Fruit fly (Drosophila melanogaster) whole organism, embryonic: ENCODE results near the gene CG12608.

Experiments
- Aef1 ChIP-seq: fragments of 200-800 bp; sonication (Bioruptor generic); IDR thresholded peaks from 3 replicates; pipeline ENCODE4 v1.3.6; 2022; ENCODE audit warnings: missing biosample characterization, missing genetic modification characterization
- BEAF-32 ChIP-seq: fragments of 200-800 bp; sonication (Bioruptor generic); optimal IDR thresholded peaks from 3 replicates; lab custom pipeline; 2017; ENCODE audit warnings: missing biosample characterization, missing genetic modification characterization, mild to moderate bottlenecking, moderate library complexity, missing genetic modification reagents
- C15 ChIP-seq: fragments of 200-800 bp; sonication (Bioruptor generic); IDR thresholded peaks from 3 replicates; pipeline ENCODE4 v1.3.6; 2022; ENCODE audit warnings: missing biosample characterization, missing genetic modification characterization
- CG10209 ChIP-seq: fragments of 200-800 bp; sonication (Bioruptor generic); optimal IDR thresholded peaks from 3 replicates; lab custom pipeline; 2017; ENCODE audit warnings: missing biosample characterization, mild to moderate bottlenecking, missing genetic modification characterization, missing genetic modification reagents
- CG10366 ChIP-seq: fragments of 200-800 bp; sonication (Bioruptor generic); IDR thresholded peaks from 2 replicates; pipeline ENCODE4 v1.3.6; 2022; ENCODE audit warnings: missing biosample characterization, missing genetic modification characterization
- CG11504 ChIP-seq: fragments of 200-800 bp; sonication (Bioruptor generic); optimal IDR thresholded peaks from 3 replicates; lab custom pipeline; 2019; ENCODE audit warnings: missing biosample characterization, mild to moderate bottlenecking, missing genetic modification characterization, moderate library complexity
- CG12769 ChIP-seq: fragments of 200-800 bp; sonication (Bioruptor generic); optimal IDR thresholded peaks from 2 replicates; lab custom pipeline; 2019; ENCODE audit warnings: missing biosample characterization, mild to moderate bottlenecking, missing genetic modification characterization, moderate library complexity
- CG14050 ChIP-seq: fragments of 200-800 bp; sonication (Bioruptor generic); IDR thresholded peaks from 3 replicates; pipeline ENCODE4 v1.3.6; 2022; ENCODE audit warnings: missing biosample characterization, missing genetic modification characterization
- CG14965 ChIP-seq: fragments of 200-800 bp; sonication (Bioruptor generic); optimal IDR thresholded peaks from 2 replicates; lab custom pipeline; 2016; ENCODE audit warnings: missing biosample characterization, missing genetic modification characterization, borderline replicate concordance
- CG1602 ChIP-seq: fragments of 200-800 bp; sonication (Bioruptor generic); optimal IDR thresholded peaks from 3 replicates; lab custom pipeline; 2016; ENCODE audit warnings: missing biosample characterization, missing genetic modification characterization
- CG16779 ChIP-seq: fragments of 200-800 bp; sonication (Bioruptor generic); IDR thresholded peaks from 2 replicates; pipeline ENCODE4 v1.3.6; 2022; ENCODE audit warnings: missing biosample characterization, missing genetic modification characterization
- CG17385 ChIP-seq: fragments of 200-800 bp; sonication (Bioruptor generic); optimal IDR thresholded peaks from 3 replicates; lab custom pipeline; 2018; ENCODE audit warnings: missing biosample characterization, mild to moderate bottlenecking, missing genetic modification characterization
- CG2678 ChIP-seq: fragments of 200-800 bp; sonication (Bioruptor generic); optimal IDR thresholded peaks from 3 replicates; lab custom pipeline; 2019; ENCODE audit warnings: missing biosample characterization, mild to moderate bottlenecking, missing genetic modification characterization, moderate library complexity
- CG2875 ChIP-seq: fragments of 200-800 bp; sonication (Bioruptor generic); optimal IDR thresholded peaks from 2 replicates; lab custom pipeline; 2017; ENCODE audit warnings: missing biosample characterization, mild to moderate bottlenecking, missing genetic modification characterization, missing genetic modification reagents
- CG3163 ChIP-seq: fragments of 200-800 bp; sonication (Bioruptor generic); optimal IDR thresholded peaks from 3 replicates; lab custom pipeline; 2016; ENCODE audit warnings: missing biosample characterization, missing genetic modification characterization
- CG4820 ChIP-seq: fragments of 200-800 bp; sonication (Bioruptor generic); optimal IDR thresholded peaks from 3 replicates; lab custom pipeline; 2016; ENCODE audit warnings: missing biosample characterization, missing genetic modification characterization
- CG6854 ChIP-seq: fragments of 200-800 bp; sonication (Bioruptor generic); optimal IDR thresholded peaks from 3 replicates; lab custom pipeline; 2017; ENCODE audit warnings: missing biosample characterization, mild to moderate bottlenecking, missing genetic modification characterization
- CG7556 ChIP-seq: fragments of 200-800 bp; sonication (Bioruptor generic); optimal IDR thresholded peaks from 2 replicates; lab custom pipeline; 2017; ENCODE audit warnings: missing biosample characterization, mild to moderate bottlenecking, missing genetic modification characterization
- CG9215 ChIP-seq: fragments of 200-800 bp; sonication (Bioruptor generic); IDR thresholded peaks from 2 replicates; pipeline ENCODE4 v1.3.6; 2022; ENCODE audit warnings: missing biosample characterization, missing genetic modification characterization
- CG9609 ChIP-seq: fragments of 200-800 bp; sonication (Bioruptor generic); optimal IDR thresholded peaks from 3 replicates; lab custom pipeline; 2016; ENCODE audit warnings: missing biosample characterization, missing genetic modification characterization
- CG9817 ChIP-seq: fragments of 200-800 bp; sonication (Bioruptor generic); optimal IDR thresholded peaks from 2 replicates; lab custom pipeline; 2018; ENCODE audit warnings: missing biosample characterization, mild to moderate bottlenecking, missing genetic modification characterization, moderate library complexity
- Dip2 ChIP-seq: fragments of 200-800 bp; sonication (Bioruptor generic); IDR thresholded peaks from 2 replicates; pipeline ENCODE4 v1.3.6; 2022; ENCODE audit warnings: missing biosample characterization, missing genetic modification characterization
- HLHmδ ChIP-seq: fragments of 200-800 bp; sonication (Bioruptor generic); optimal IDR thresholded peaks from 2 replicates; lab custom pipeline; 2018; ENCODE audit warnings: missing biosample characterization, mild to moderate bottlenecking, missing genetic modification characterization, moderate library complexity
- Hmr ChIP-seq: fragments of 200-800 bp; sonication (Bioruptor generic); optimal IDR thresholded peaks from 3 replicates; lab custom pipeline; 2017; ENCODE audit warnings: mild to moderate bottlenecking, missing biosample characterization, missing genetic modification reagents, missing genetic modification characterization
- Oli ChIP-seq: fragments of 200-800 bp; sonication (Bioruptor generic); optimal IDR thresholded peaks from 2 replicates; lab custom pipeline; 2018; ENCODE audit warnings: missing biosample characterization, mild to moderate bottlenecking, missing genetic modification characterization, moderate library complexity
- Sry-β ChIP-seq: fragments of 200-800 bp; sonication (Bioruptor generic); optimal IDR thresholded peaks from 2 replicates; lab custom pipeline; 2018; ENCODE audit warnings: missing biosample characterization, mild to moderate bottlenecking, missing genetic modification characterization, moderate library complexity
- Ssrp ChIP-seq: fragments of 200-800 bp; sonication (Bioruptor generic); optimal IDR thresholded peaks from 2 replicates; lab custom pipeline; 2018; ENCODE audit warnings: missing biosample characterization, mild to moderate bottlenecking, missing genetic modification characterization, moderate library complexity
- Xbp1 ChIP-seq: fragments of 200-800 bp; sonication (Bioruptor generic); optimal IDR thresholded peaks from 3 replicates; lab custom pipeline; 2016; ENCODE audit warnings: missing biosample characterization, mild to moderate bottlenecking, missing genetic modification characterization
- YL-1 ChIP-seq: fragments of 200-800 bp; sonication (Bioruptor generic); optimal IDR thresholded peaks from 3 replicates; lab custom pipeline; 2017; ENCODE audit warnings: missing biosample characterization, mild to moderate bottlenecking, missing genetic modification characterization
- amos ChIP-seq: fragments of 200-800 bp; sonication (Bioruptor generic); IDR thresholded peaks from 2 replicates; pipeline ENCODE4 v1.3.6; 2022; ENCODE audit warnings: missing biosample characterization, missing genetic modification characterization; ENCODE audit not compliant: partially characterized antibody
- btn ChIP-seq: fragments of 200-800 bp; sonication (Bioruptor generic); optimal IDR thresholded peaks from 2 replicates; lab custom pipeline; 2016; ENCODE audit warnings: missing biosample characterization, missing genetic modification characterization
- chn ChIP-seq: fragments of 200-800 bp; sonication (Bioruptor generic); optimal IDR thresholded peaks from 2 replicates; lab custom pipeline; 2016; ENCODE audit warnings: missing biosample characterization, missing genetic modification characterization
- dmrt11E ChIP-seq: fragments of 200-800 bp; sonication (Bioruptor generic); optimal IDR thresholded peaks from 3 replicates; lab custom pipeline; 2018; ENCODE audit warnings: missing biosample characterization, mild to moderate bottlenecking, missing genetic modification characterization, moderate library complexity
- dysf ChIP-seq: fragments of 200-800 bp; sonication (Bioruptor generic); IDR thresholded peaks from 3 replicates; pipeline ENCODE4 v1.3.6; 2022; ENCODE audit warnings: missing biosample characterization, missing genetic modification characterization
- eyg ChIP-seq: fragments of 200-800 bp; sonication (Bioruptor generic); optimal IDR thresholded peaks from 3 replicates; lab custom pipeline; 2016; ENCODE audit warnings: missing biosample characterization, missing genetic modification characterization
- fd3F ChIP-seq: fragments of 200-800 bp; sonication (Bioruptor generic); optimal IDR thresholded peaks from 2 replicates; lab custom pipeline; 2018; ENCODE audit warnings: missing biosample characterization, mild to moderate bottlenecking, missing genetic modification characterization, moderate library complexity
- insv ChIP-seq, 2 experiments: fragments of 200-800 bp; sonication (Bioruptor generic); optimal IDR thresholded peaks; 3 replicates each; lab custom pipeline; 2016 to 2018; ENCODE audit warnings: missing biosample characterization in 2 of 2, missing genetic modification characterization in 2 of 2
- kah ChIP-seq: fragments of 200-800 bp; sonication (Bioruptor generic); optimal IDR thresholded peaks from 2 replicates; lab custom pipeline; 2018; ENCODE audit warnings: missing biosample characterization, mild to moderate bottlenecking, missing genetic modification characterization
- kni ChIP-seq: fragments of 200-800 bp; sonication (Bioruptor generic); optimal IDR thresholded peaks from 3 replicates; lab custom pipeline; 2017; ENCODE audit warnings: mild to moderate bottlenecking, missing biosample characterization, missing genetic modification reagents, missing genetic modification characterization
- nerfin-2 ChIP-seq: fragments of 200-800 bp; sonication (Bioruptor generic); IDR thresholded peaks from 2 replicates; pipeline ENCODE4 v1.3.6; 2022; ENCODE audit warnings: missing biosample characterization, missing genetic modification characterization; ENCODE audit not compliant: partially characterized antibody
- onecut ChIP-seq: fragments of 200-800 bp; sonication (Bioruptor generic); IDR thresholded peaks from 2 replicates; pipeline ENCODE4 v1.3.6; 2022; ENCODE audit warnings: missing biosample characterization, missing genetic modification characterization
- pho ChIP-seq: fragments of 200-800 bp; sonication (Bioruptor generic); optimal IDR thresholded peaks from 2 replicates; lab custom pipeline; 2016; ENCODE audit warnings: missing biosample characterization, missing genetic modification characterization
- ranshi ChIP-seq: fragments of 200-800 bp; sonication (Bioruptor generic); IDR thresholded peaks from 2 replicates; pipeline ENCODE4 v1.3.6; 2022; ENCODE audit warnings: missing biosample characterization, missing genetic modification characterization
- rib ChIP-seq: fragments of 200-800 bp; sonication (Bioruptor generic); IDR thresholded peaks from 2 replicates; pipeline ENCODE4 v1.3.6; 2022; ENCODE audit warnings: missing biosample characterization, missing genetic modification characterization
- shn ChIP-seq: fragments of 200-800 bp; sonication (Bioruptor generic); optimal IDR thresholded peaks from 3 replicates; lab custom pipeline; 2016; ENCODE audit warnings: missing biosample characterization, missing genetic modification characterization
- toy ChIP-seq: fragments of 200-800 bp; sonication (Bioruptor generic); IDR thresholded peaks from 2 replicates; pipeline ENCODE4 v1.3.6; 2022; ENCODE audit warnings: missing biosample characterization, missing genetic modification characterization
- ttk ChIP-seq: fragments of 200-800 bp; sonication (Bioruptor generic); IDR thresholded peaks from 2 replicates; pipeline ENCODE4 v2.1.2; 2022; ENCODE audit warnings: missing biosample characterization, missing genetic modification characterization
- vfl ChIP-seq: fragments of 200-800 bp; sonication (Bioruptor generic); optimal IDR thresholded peaks from 2 replicates; lab custom pipeline; 2016; ENCODE audit warnings: missing biosample characterization, missing genetic modification characterization
- wor ChIP-seq: fragments of 200-800 bp; sonication (Bioruptor generic); IDR thresholded peaks from 2 replicates; pipeline ENCODE4 v1.3.6; 2022; ENCODE audit warnings: missing biosample characterization, missing genetic modification characterization

The CG12608 gene

DNA sequence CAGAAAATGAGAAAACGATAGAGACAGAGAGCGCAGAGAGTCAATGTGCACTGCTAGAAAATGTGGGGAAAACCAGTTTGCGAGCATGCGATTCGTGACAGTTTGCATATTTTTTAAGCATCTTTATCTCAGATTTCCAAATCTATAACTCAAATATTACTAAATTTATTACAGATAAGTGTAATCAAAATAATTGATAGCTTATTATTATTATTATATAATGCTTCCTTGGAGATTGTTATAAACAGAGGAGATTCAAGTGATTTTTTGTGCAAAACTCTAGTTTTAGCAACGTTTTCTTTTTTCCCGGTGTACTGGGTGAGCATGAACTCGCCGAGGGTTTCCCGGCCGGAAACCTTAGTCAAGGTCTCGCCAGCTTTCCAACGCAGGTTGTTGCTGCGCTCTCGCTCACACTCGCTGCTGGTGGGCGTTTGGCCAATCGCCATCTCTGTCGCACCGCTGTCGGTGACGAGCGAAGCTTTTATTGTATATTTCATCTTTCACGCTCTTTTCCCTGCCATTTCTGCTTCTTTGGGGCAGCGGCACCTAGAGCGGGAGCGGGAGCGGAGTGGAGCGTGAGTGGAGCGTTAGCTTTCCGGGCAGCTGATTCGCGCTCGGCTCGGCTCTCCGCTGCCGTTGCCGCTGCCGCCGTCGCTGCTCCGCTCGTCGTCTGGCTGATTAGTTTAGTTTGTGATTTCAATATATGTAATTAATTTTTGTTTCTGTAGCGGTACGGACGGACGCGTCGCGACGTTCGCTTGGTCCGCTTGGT is 45.9 kb downstream of the CG12608 start (continued):
- peak; percentile 93 for TF ChIP-seq CG2875 (GFP tag; lab: Kevin White, UChicago)
- TF ChIP-seq rib (GFP tag; lab: Robert Waterston, UW) = peak; percentile 95
- peak; percentile 71 for TF ChIP-seq Dip2 (GFP tag; lab: Robert Waterston, UW)
- peak; percentile 76 for TF ChIP-seq chn
- TF ChIP-seq CG11504 (tag; lab: Kevin White, UChicago) = peak; percentile 98
- TF ChIP-seq btn (GFP tag; lab: Kevin White, UChicago) = no peak
- TF ChIP-seq Aef1 (GFP tag; lab: Robert Waterston, UW) = peak; percentile 97
- TF ChIP-seq C15 = peak; percentile 92
- TF ChIP-seq eyg (GFP tag; lab: Kevin White, UChicago) = peak; percentile 54
- TF ChIP-seq HLHmδ (GFP tag; lab: Kevin White, UChicago) = peak; percentile 5
- peak; percentile 98 for TF ChIP-seq CG9215 (GFP tag; lab: Robert Waterston, UW)
- TF ChIP-seq CG14965 = no peak
- peak; percentile 99 for TF ChIP-seq Oli (tag; lab: Kevin White, UChicago)
- peak; percentile 68 for TF ChIP-seq shn
- TF ChIP-seq dysf (GFP tag; lab: Robert Waterston, UW) = peak; percentile 99
- peak; percentile 98 for TF ChIP-seq Ssrp
- TF ChIP-seq CG9817 = peak; percentile 97
- TF ChIP-seq CG7556 = peak; percentile 99
- peak; percentile 99 for TF ChIP-seq Hmr (GFP tag; lab: Kevin White, UChicago)
- peak; percentile 35 for TF ChIP-seq CG9609
- peak; percentile 90 for TF ChIP-seq onecut (GFP tag; lab: Robert Waterston, UW)
- TF ChIP-seq CG10209 (GFP tag; lab: Kevin White, UChicago) = peak; percentile 98
- peak in 1 of 2 experiments; percentile 76 for TF ChIP-seq insv (GFP tag; optimal IDR thresholded peaks at IDR 0.05; lab: Kevin White, UChicago)
- peak; percentile 97 for TF ChIP-seq CG6854 (GFP tag; lab: Kevin White, UChicago)
- peak; percentile 95 for TF ChIP-seq CG4820 (GFP tag; lab: Kevin White, UChicago)
- peak; percentile 80 for TF ChIP-seq pho (GFP tag; lab: Kevin White, UChicago)
- peak; percentile 49 for TF ChIP-seq Sry-β (GFP tag; lab: Kevin White, UChicago)
- TF ChIP-seq BEAF-32 (GFP tag; lab: Kevin White, UChicago) = peak; percentile 35
- peak; percentile 57 for TF ChIP-seq CG3163 (GFP tag; lab: Kevin White, UChicago)
- TF ChIP-seq kah (GFP tag; lab: Kevin White, UChicago) = peak; percentile 97
- peak; percentile 99 for TF ChIP-seq CG2678 (tag; lab: Kevin White, UChicago)
- peak; percentile 96 for TF ChIP-seq CG10366 (GFP tag; lab: Robert Waterston, UW)
- TF ChIP-seq YL-1 (GFP tag; lab: Kevin White, UChicago) = peak; percentile 88
- peak; percentile 78 for TF ChIP-seq vfl
- TF ChIP-seq CG17385 = peak; percentile 96
- no peak for TF ChIP-seq amos (GFP tag; lab: Robert Waterston, UW)
- TF ChIP-seq fd3F (GFP tag; lab: Kevin White, UChicago) = peak; percentile 97
- TF ChIP-seq ranshi (GFP tag; lab: Robert Waterston, UW) = peak; percentile 95
- peak; percentile 98 for TF ChIP-seq wor (GFP tag; lab: Robert Waterston, UW)
- peak; percentile 94 for TF ChIP-seq toy (GFP tag; lab: Robert Waterston, UW)
- peak; percentile 96 for TF ChIP-seq CG14050 (GFP tag; lab: Robert Waterston, UW)
- TF ChIP-seq dmrt11E (tag; lab: Kevin White, UChicago) = peak; percentile 73
- TF ChIP-seq ttk (GFP tag; lab: Robert Waterston, UW) = peak; percentile 97
- TF ChIP-seq CG12769 (tag; lab: Kevin White, UChicago) = peak; percentile 97
- peak; percentile 62 for TF ChIP-seq CG16779 (GFP tag; lab: Robert Waterston, UW)
- TF ChIP-seq Xbp1 (GFP tag; lab: Kevin White, UChicago) = peak; percentile 97
- peak; percentile 90 for TF ChIP-seq kni (GFP tag; lab: Kevin White, UChicago)
- no peak for TF ChIP-seq nerfin-2 (GFP tag; lab: Robert Waterston, UW)
- TF ChIP-seq CG1602 (GFP tag; lab: Kevin White, UChicago) = peak; percentile 96
